Fruit fly (Drosophila melanogaster) whole organism, embryonic: ENCODE measurements around the gene IKKepsilon.

Experiments
- Abd-B ChIP-seq: fragments of 200-800 bp; sonication (Bioruptor generic); optimal IDR thresholded peaks from 2 replicates; lab custom pipeline; 2018; ENCODE audit warnings: missing biosample characterization, mild to moderate bottlenecking, missing genetic modification characterization, moderate library complexity
- CG10321 ChIP-seq: fragments of 200-800 bp; sonication (Bioruptor generic); IDR thresholded peaks from 2 replicates; pipeline ENCODE4 v1.3.6; 2022; ENCODE audit warnings: missing biosample characterization, missing genetic modification characterization
- CG12391 ChIP-seq: fragments of 200-800 bp; sonication (Bioruptor generic); optimal IDR thresholded peaks from 3 replicates; lab custom pipeline; 2018; ENCODE audit warnings: missing biosample characterization, mild to moderate bottlenecking, missing genetic modification characterization, moderate library complexity
- CG13287 ChIP-seq: fragments of 200-800 bp; sonication (Bioruptor generic); IDR thresholded peaks from 2 replicates; pipeline ENCODE4 v1.3.6; 2022; ENCODE audit warnings: missing biosample characterization, missing genetic modification characterization; ENCODE audit not compliant: partially characterized antibody
- CG13894 ChIP-seq: fragments of 200-800 bp; sonication (Bioruptor generic); optimal IDR thresholded peaks from 3 replicates; lab custom pipeline; 2018; ENCODE audit warnings: missing biosample characterization, mild to moderate bottlenecking, missing genetic modification characterization, moderate library complexity
- CG15601 ChIP-seq: fragments of 200-800 bp; sonication (Bioruptor generic); optimal IDR thresholded peaks from 3 replicates; lab custom pipeline; 2019; ENCODE audit warnings: missing biosample characterization, mild to moderate bottlenecking, missing genetic modification characterization, moderate library complexity
- CG1603 ChIP-seq: fragments of 200-800 bp; sonication (Bioruptor generic); optimal IDR thresholded peaks from 2 replicates; lab custom pipeline; 2019; ENCODE audit warnings: missing biosample characterization, mild to moderate bottlenecking, missing genetic modification characterization, moderate library complexity
- CG17802 ChIP-seq: fragments of 200-800 bp; sonication (Bioruptor generic); optimal IDR thresholded peaks from 2 replicates; lab custom pipeline; 2018; ENCODE audit warnings: missing biosample characterization, mild to moderate bottlenecking, missing genetic modification characterization, moderate library complexity
- CG1792 ChIP-seq: fragments of 200-800 bp; sonication (Bioruptor generic); optimal IDR thresholded peaks from 2 replicates; lab custom pipeline; 2016; ENCODE audit warnings: missing biosample characterization, missing genetic modification characterization
- CG1832 ChIP-seq: fragments of 200-800 bp; sonication (Bioruptor generic); optimal IDR thresholded peaks from 2 replicates; lab custom pipeline; 2017; ENCODE audit warnings: missing biosample characterization, mild to moderate bottlenecking, missing genetic modification characterization, inconsistent platforms
- CG31441 ChIP-seq: fragments of 200-800 bp; sonication (Bioruptor generic); IDR thresholded peaks from 2 replicates; pipeline ENCODE4 v1.3.6; 2022; ENCODE audit warnings: missing biosample characterization, missing genetic modification characterization
- CG42726 ChIP-seq: fragments of 200-800 bp; sonication (Bioruptor generic); IDR thresholded peaks from 2 replicates; pipeline ENCODE4 v1.3.6; 2022; ENCODE audit warnings: missing biosample characterization, missing genetic modification characterization; ENCODE audit not compliant: partially characterized antibody
- CG6254 ChIP-seq: fragments of 200-800 bp; sonication (Bioruptor generic); optimal IDR thresholded peaks from 3 replicates; lab custom pipeline; 2017; ENCODE audit warnings: mild to moderate bottlenecking, missing biosample characterization, missing genetic modification reagents, missing genetic modification characterization
- CG6272 ChIP-seq: fragments of 200-800 bp; sonication (Bioruptor generic); IDR thresholded peaks from 2 replicates; pipeline ENCODE4 v1.3.6; 2022; ENCODE audit warnings: missing biosample characterization, missing genetic modification characterization
- CG6689 ChIP-seq: fragments of 200-800 bp; sonication (Bioruptor generic); IDR thresholded peaks from 2 replicates; pipeline ENCODE4 v1.3.6; 2022; ENCODE audit warnings: missing biosample characterization, missing genetic modification characterization
- CG7963 ChIP-seq: fragments of 200-800 bp; sonication (Bioruptor generic); IDR thresholded peaks from 3 replicates; pipeline ENCODE4 v1.3.6; 2022; ENCODE audit warnings: missing biosample characterization, missing genetic modification characterization; ENCODE audit not compliant: partially characterized antibody
- CG8290 ChIP-seq, 3 experiments: fragments of 200-800 bp; sonication (Bioruptor generic); optimal IDR thresholded peaks; 2 replicates each; lab custom pipeline; 2016 to 2019; ENCODE audit warnings: missing biosample characterization in 3 of 3, missing genetic modification characterization in 3 of 3, mild to moderate bottlenecking in 2 of 3, moderate library complexity in 1 of 3
- CG9727 ChIP-seq: fragments of 200-800 bp; sonication (Bioruptor generic); optimal IDR thresholded peaks from 3 replicates; lab custom pipeline; 2017; ENCODE audit warnings: missing biosample characterization, mild to moderate bottlenecking, missing genetic modification characterization
- CTCF ChIP-seq: fragments of 200-800 bp; sonication (Bioruptor generic); optimal IDR thresholded peaks from 2 replicates; lab custom pipeline; 2017; ENCODE audit warnings: missing biosample characterization, mild to moderate bottlenecking, missing genetic modification characterization, moderate library complexity
- D19A ChIP-seq: fragments of 200-800 bp; optimal IDR thresholded peaks from 3 replicates; lab custom pipeline; 2019; ENCODE audit warnings: missing biosample characterization, mild to moderate bottlenecking, missing genetic modification characterization, moderate library complexity
- Deaf1 ChIP-seq: fragments of 200-800 bp; optimal IDR thresholded peaks from 3 replicates; lab custom pipeline; 2019; ENCODE audit warnings: missing biosample characterization, mild to moderate bottlenecking, missing genetic modification characterization, moderate library complexity
- Dll ChIP-seq: fragments of 200-800 bp; sonication (Bioruptor generic); IDR thresholded peaks from 4 replicates; pipeline ENCODE4 v1.3.6; 2022; ENCODE audit warnings: missing biosample characterization, missing genetic modification characterization; ENCODE audit not compliant: partially characterized antibody
- Ets65A ChIP-seq: fragments of 200-800 bp; sonication (Bioruptor generic); peaks from one replicate; lab custom pipeline; 2016; ENCODE audit warnings: missing biosample characterization, missing genetic modification characterization
- H2.0 ChIP-seq: fragments of 200-800 bp; sonication (Bioruptor generic); IDR thresholded peaks from 2 replicates; pipeline ENCODE4 v1.3.6; 2022; ENCODE audit warnings: missing biosample characterization, missing genetic modification characterization
- HLHmδ ChIP-seq: fragments of 200-800 bp; sonication (Bioruptor generic); optimal IDR thresholded peaks from 2 replicates; lab custom pipeline; 2018; ENCODE audit warnings: missing biosample characterization, mild to moderate bottlenecking, missing genetic modification characterization, moderate library complexity
- HmgD ChIP-seq: fragments of 200-800 bp; sonication (Bioruptor generic); optimal IDR thresholded peaks from 3 replicates; lab custom pipeline; 2016; ENCODE audit warnings: missing biosample characterization, missing genetic modification characterization
- Hsf ChIP-seq: fragments of 200-800 bp; sonication (Bioruptor generic); optimal IDR thresholded peaks from 3 replicates; lab custom pipeline; 2016; ENCODE audit warnings: missing biosample characterization, missing genetic modification characterization
- Kr ChIP-seq: fragments of 200-800 bp; sonication (Bioruptor generic); optimal IDR thresholded peaks from 2 replicates; lab custom pipeline; 2017; ENCODE audit warnings: missing biosample characterization, mild to moderate bottlenecking, missing genetic modification characterization
- Lpt ChIP-seq: fragments of >200 bp; optimal IDR thresholded peaks from 2 replicates; lab custom pipeline; 2018; ENCODE audit warnings: missing biosample characterization, missing genetic modification characterization
- Max ChIP-seq: fragments of 200-800 bp; sonication (Bioruptor generic); optimal IDR thresholded peaks from 2 replicates; lab custom pipeline; 2016; ENCODE audit warnings: missing biosample characterization, mild to moderate bottlenecking, missing genetic modification characterization
- Oaz ChIP-seq: fragments of 200-800 bp; sonication (Bioruptor generic); IDR thresholded peaks from 2 replicates; pipeline ENCODE4 v1.3.6; 2022; ENCODE audit warnings: missing biosample characterization, missing genetic modification characterization
- Pdp1 ChIP-seq, 2 experiments: fragments of 200-800 bp; sonication (Bioruptor generic); optimal IDR thresholded peaks; 3 replicates each; lab custom pipeline; 2016; ENCODE audit warnings: missing biosample characterization in 2 of 2, missing genetic modification characterization in 2 of 2, mild to moderate bottlenecking in 1 of 2, moderate library complexity in 1 of 2
- amos ChIP-seq: fragments of 200-800 bp; sonication (Bioruptor generic); IDR thresholded peaks from 2 replicates; pipeline ENCODE4 v1.3.6; 2022; ENCODE audit warnings: missing biosample characterization, missing genetic modification characterization; ENCODE audit not compliant: partially characterized antibody
- bbx ChIP-seq: fragments of 200-800 bp; sonication (Bioruptor generic); IDR thresholded peaks from 2 replicates; pipeline ENCODE4 v1.3.6; 2022; ENCODE audit warnings: missing biosample characterization, missing genetic modification characterization; ENCODE audit not compliant: partially characterized antibody
- ci ChIP-seq: fragments of 200-800 bp; sonication (Bioruptor generic); IDR thresholded peaks from 3 replicates; pipeline ENCODE4 v1.3.6; 2022; ENCODE audit warnings: missing biosample characterization, missing genetic modification characterization
- crp ChIP-seq, 2 experiments: fragments of 200-800 bp; sonication (Bioruptor generic); optimal IDR thresholded peaks; 2 replicates in 1 of 2; 3 replicates in 1 of 2; lab custom pipeline; 2017; ENCODE audit warnings: missing biosample characterization in 2 of 2, missing genetic modification characterization in 2 of 2, mild to moderate bottlenecking in 1 of 2, moderate library complexity in 1 of 2
- esg ChIP-seq: fragments of 200-800 bp; sonication (Bioruptor generic); conservative IDR thresholded peaks from 2 replicates; pipeline ENCODE4 v1.3.6; 2022; ENCODE audit warnings: missing biosample characterization, missing genetic modification characterization
- eyg ChIP-seq: fragments of 200-800 bp; sonication (Bioruptor generic); optimal IDR thresholded peaks from 3 replicates; lab custom pipeline; 2016; ENCODE audit warnings: missing biosample characterization, missing genetic modification characterization
- gfzf ChIP-seq: fragments of 200-800 bp; sonication (Bioruptor generic); optimal IDR thresholded peaks from 2 replicates; lab custom pipeline; 2016; ENCODE audit warnings: missing biosample characterization, mild to moderate bottlenecking, missing genetic modification characterization, moderate library complexity
- grau ChIP-seq: fragments of 200-800 bp; optimal IDR thresholded peaks from 3 replicates; lab custom pipeline; 2019; ENCODE audit warnings: missing biosample characterization, mild to moderate bottlenecking, missing genetic modification characterization, moderate library complexity
- ken ChIP-seq: fragments of 200-800 bp; sonication (Bioruptor generic); IDR thresholded peaks from 3 replicates; pipeline ENCODE4 v1.3.6; 2022; ENCODE audit warnings: missing biosample characterization, missing genetic modification characterization
- prd ChIP-seq, 3 experiments: fragments of >200 bp in 2 of 3; fragments of 200-800 bp in 1 of 3; sonication (Bioruptor generic) in 1 of 3; optimal IDR thresholded peaks in 2 of 3; IDR thresholded peaks in 1 of 3; 2 replicates in 2 of 3; 3 replicates in 1 of 3; pipeline versions ENCODE4 v1.3.6 to Lab custom; 2017 to 2022; ENCODE audit warnings: missing biosample characterization in 1 of 3, missing genetic modification characterization in 1 of 3
- sc ChIP-seq, 3 experiments: fragments of >200 bp in 2 of 3; fragments of 200-800 bp in 1 of 3; sonication (Bioruptor generic) in 1 of 3; optimal IDR thresholded peaks; 2 replicates in 2 of 3; 3 replicates in 1 of 3; lab custom pipeline; 2017; ENCODE audit warnings: mild to moderate bottlenecking in 1 of 3, missing biosample characterization in 1 of 3, missing genetic modification characterization in 1 of 3, missing genetic modification reagents in 1 of 3
- stwl ChIP-seq: fragments of 200-800 bp; sonication (Bioruptor generic); optimal IDR thresholded peaks from 3 replicates; lab custom pipeline; 2018; ENCODE audit warnings: missing biosample characterization, mild to moderate bottlenecking, missing genetic modification characterization, moderate library complexity
- tll ChIP-seq, 2 experiments: fragments of 200-800 bp in 1 of 2; fragments of >200 bp in 1 of 2; sonication (Bioruptor generic) in 1 of 2; optimal IDR thresholded peaks; 2 replicates each; lab custom pipeline; 2017 to 2019; ENCODE audit warnings: missing biosample characterization in 2 of 2, missing genetic modification characterization in 2 of 2, mild to moderate bottlenecking in 1 of 2, moderate library complexity in 1 of 2
- unc-4 ChIP-seq: fragments of 200-800 bp; sonication (Bioruptor generic); IDR thresholded peaks from 2 replicates; pipeline ENCODE4 v1.3.6; 2022; ENCODE audit warnings: missing biosample characterization, missing genetic modification characterization; ENCODE audit not compliant: partially characterized antibody
- usp ChIP-seq: fragments of >200 bp; optimal IDR thresholded peaks from 2 replicates; lab custom pipeline; 2017; ENCODE audit warnings: missing biosample characterization, missing genetic modification characterization
- zfh2 ChIP-seq: fragments of 200-800 bp; sonication (Bioruptor generic); optimal IDR thresholded peaks from 2 replicates; lab custom pipeline; 2016; ENCODE audit warnings: missing biosample characterization, missing genetic modification characterization

Gene IKKepsilon

DNA sequence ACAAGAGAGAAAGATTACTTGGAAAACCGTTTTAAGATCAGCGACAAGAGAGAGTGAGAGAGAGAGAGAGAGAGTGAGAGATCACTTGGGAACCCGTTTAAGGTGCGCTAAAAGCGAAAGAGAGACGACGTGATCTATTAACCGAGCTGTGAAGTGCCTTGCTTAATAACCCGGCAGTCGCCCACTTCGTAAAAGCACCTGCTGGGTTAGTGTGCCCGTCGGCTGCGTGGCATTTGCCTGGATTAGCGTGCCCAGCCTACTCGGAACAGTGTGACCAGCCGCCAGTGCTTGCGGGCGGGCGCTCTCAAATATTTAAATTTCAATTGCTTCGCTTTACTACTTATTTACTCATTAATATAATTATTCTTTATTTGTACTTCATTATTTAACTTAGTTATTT, 37.4 kb upstream of the IKKepsilon start (continued):
- no peak for TF ChIP-seq prd (optimal IDR thresholded peaks at IDR 0.05; lab: Kevin White, UChicago)
- TF ChIP-seq prd (GFP tag; IDR thresholded peaks at IDR 0.05; lab: Robert Waterston, UW): no peak
- peak; percentile 32; the same call in 1 of the 2 replicates for TF ChIP-seq unc-4
- peak; percentile 95 for TF ChIP-seq stwl (tag; lab: Kevin White, UChicago)
- 0 out of 4 replicates have a peak, but pooled peaks have one; percentile 38 for TF ChIP-seq Dll
- TF ChIP-seq HmgD: peak; percentile 32
- TF ChIP-seq Oaz (GFP tag; lab: Robert Waterston, UW): no peak
- TF ChIP-seq crp (GFP tag; optimal IDR thresholded peaks at IDR 0.05; lab: Kevin White, UChicago): peak in 1 of 2 experiments; percentile 52
- TF ChIP-seq CG13287 (GFP tag; lab: Robert Waterston, UW): peak; percentile 52; the same call in 1 of the 2 replicates
- TF ChIP-seq zfh2 (GFP tag; lab: Kevin White, UChicago): no peak
- TF ChIP-seq Kr (GFP tag; lab: Kevin White, UChicago): no peak
- TF ChIP-seq HLHmδ (GFP tag; lab: Kevin White, UChicago): no peak
- TF ChIP-seq ken (GFP tag; lab: Robert Waterston, UW): peak; percentile 43; the same call in 2 of the 3 replicates
- TF ChIP-seq bbx: peak; percentile 49
- peak; percentile 6 for TF ChIP-seq D19A (tag; lab: Kevin White, UChicago)
- TF ChIP-seq CG6689 (GFP tag; lab: Robert Waterston, UW): peak; percentile 64
- TF ChIP-seq amos (GFP tag; lab: Robert Waterston, UW): peak; percentile 32
- TF ChIP-seq CG1792: no peak
- TF ChIP-seq CG1832 (GFP tag; lab: Kevin White, UChicago): peak; percentile 45
- TF ChIP-seq CG8290 (GFP tag; optimal IDR thresholded peaks at IDR 0.05; lab: Kevin White, UChicago): peak; percentile 30
- TF ChIP-seq CG8290 (tag; optimal IDR thresholded peaks at IDR 0.05; lab: Kevin White, UChicago): peak in 1 of 2 experiments; percentile 55
- peak; percentile 55 for TF ChIP-seq esg (GFP tag; lab: Robert Waterston, UW)
- no peak for TF ChIP-seq eyg
- no peak for TF ChIP-seq CG6272 (GFP tag; lab: Robert Waterston, UW)
- peak; percentile 8 for TF ChIP-seq Max (GFP tag; lab: Kevin White, UChicago)
- TF ChIP-seq usp (GFP tag; lab: Kevin White, UChicago): no peak
- TF ChIP-seq CG15601 (tag; lab: Kevin White, UChicago): peak; percentile 10
- no peak for TF ChIP-seq tll (GFP tag; optimal IDR thresholded peaks at IDR 0.05; lab: Kevin White, UChicago)
- TF ChIP-seq CG1603 (tag; lab: Kevin White, UChicago): peak; percentile 66
- no peak for TF ChIP-seq Lpt (GFP tag; lab: Kevin White, UChicago)
- peak; percentile 29; the same call in 1 of the 2 replicates for TF ChIP-seq CG31441 (GFP tag; lab: Robert Waterston, UW)
- peak; percentile 43; the same call in 1 of the 3 replicates for TF ChIP-seq ci (GFP tag; lab: Robert Waterston, UW)
- peak; percentile 41; the same call in 1 of the 3 replicates for TF ChIP-seq CG7963 (GFP tag; lab: Robert Waterston, UW)
- peak; percentile 77 for TF ChIP-seq Deaf1 (tag; lab: Kevin White, UChicago)
- TF ChIP-seq Abd-B (GFP tag; lab: Kevin White, UChicago): peak; percentile 54
- TF ChIP-seq sc (optimal IDR thresholded peaks at IDR 0.05; lab: Kevin White, UChicago): no peak
- peak; percentile 25 for TF ChIP-seq sc (GFP tag; optimal IDR thresholded peaks at IDR 0.05; lab: Kevin White, UChicago)
- TF ChIP-seq CG17802 (tag; lab: Kevin White, UChicago): no peak
- peak; percentile 20 for TF ChIP-seq CG9727 (GFP tag; lab: Kevin White, UChicago)
- no peak for TF ChIP-seq H2.0 (GFP tag; lab: Robert Waterston, UW)
- TF ChIP-seq CG12391 (tag; lab: Kevin White, UChicago): no peak
- peak; percentile 72 for TF ChIP-seq Ets65A (GFP tag; lab: Kevin White, UChicago)
- TF ChIP-seq CG42726 (GFP tag; lab: Robert Waterston, UW): 0 out of 2 replicates have a peak, but pooled peaks have one; percentile 36
- peak; percentile 32 for TF ChIP-seq CG13894 (tag; lab: Kevin White, UChicago)
- TF ChIP-seq Hsf (GFP tag; lab: Kevin White, UChicago): no peak
- peak; percentile 22 for TF ChIP-seq CTCF (GFP tag; lab: Kevin White, UChicago)
- TF ChIP-seq grau (tag; lab: Kevin White, UChicago): peak; percentile 2
- TF ChIP-seq CG10321 (GFP tag; lab: Robert Waterston, UW): peak; percentile 61
- peak; percentile 90 for TF ChIP-seq gfzf (GFP tag; lab: Kevin White, UChicago)
- peak in 1 of 2 experiments; percentile 37 for TF ChIP-seq Pdp1 (GFP tag; optimal IDR thresholded peaks at IDR 0.05; lab: Kevin White, UChicago)
- peak; percentile 9 for TF ChIP-seq CG6254 (GFP tag; lab: Kevin White, UChicago)
